Worm (Caenorhabditis elegans) whole organism, midembryonic: ENCODE measurements around the gene sri-43.

Experiments used
- flt-1 ChIP-seq: fragments of 200-800 bp; sonication (Bioruptor generic); IDR thresholded peaks from 2 replicates; pipeline ENCODE4 v1.3.6; 2022; ENCODE audit warnings: missing genetic modification characterization, missing compliant biosample characterization
- klf-2 ChIP-seq: fragments of 200-800 bp; sonication (Bioruptor generic); conservative IDR thresholded peaks from 2 replicates; pipeline ENCODE4 v1.3.6; 2022; ENCODE audit warnings: missing genetic modification reagents, missing genetic modification characterization, missing compliant biosample characterization
- ztf-23 ChIP-seq: fragments of 200-800 bp; sonication (Bioruptor generic); IDR thresholded peaks from 2 replicates; pipeline ENCODE4 v1.3.6; 2022; ENCODE audit warnings: missing genetic modification reagents, missing genetic modification characterization, missing compliant biosample characterization

DNA sequence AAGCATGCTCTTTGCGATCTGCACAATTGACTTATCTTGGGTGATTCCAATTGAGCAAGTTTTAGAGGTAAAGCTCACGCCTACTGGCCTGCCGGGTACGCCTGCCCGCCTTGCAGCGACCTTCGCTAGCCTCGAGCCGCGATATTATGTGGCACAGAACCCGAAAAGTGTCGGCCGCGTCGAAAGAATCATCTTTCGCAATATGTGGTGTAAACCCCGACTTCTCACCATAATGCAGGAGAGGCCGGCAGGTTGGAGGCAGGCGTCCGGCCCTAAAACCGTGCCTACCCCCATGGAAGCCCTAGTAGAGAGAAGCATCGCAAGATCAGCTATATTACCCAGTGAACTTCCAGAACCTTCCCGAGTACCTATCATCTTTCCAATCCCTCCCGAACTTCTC is 41.4 kb upstream of the sri-43 start:
- TF ChIP-seq klf-2 (GFP tag; lab: Robert Waterston, UW) (no peak), flt-1 (GFP tag; lab: Robert Waterston, UW) (no peak), ztf-23 (GFP tag; lab: Robert Waterston, UW) (no peak)
